Fruit fly (Drosophila melanogaster) whole organism, embryonic: ENCODE measurements around the gene CG45544.

Source experiments
- CG10267 ChIP-seq: fragments of 200-800 bp; sonication (Bioruptor generic); optimal IDR thresholded peaks from 2 replicates; lab custom pipeline; 2018; ENCODE audit warnings: missing biosample characterization, mild to moderate bottlenecking, missing genetic modification characterization, moderate library complexity
- CG10274 ChIP-seq: fragments of 200-800 bp; sonication (Bioruptor generic); optimal IDR thresholded peaks from 3 replicates; lab custom pipeline; 2017; ENCODE audit warnings: missing biosample characterization, mild to moderate bottlenecking, missing genetic modification characterization
- CG10462 ChIP-seq: fragments of 200-800 bp; sonication (Bioruptor generic); optimal IDR thresholded peaks from 2 replicates; lab custom pipeline; 2016; ENCODE audit warnings: missing biosample characterization, missing genetic modification characterization
- CG10959 ChIP-seq: fragments of 200-800 bp; sonication (Bioruptor generic); IDR thresholded peaks from 2 replicates; pipeline ENCODE4 v1.3.6; 2022; ENCODE audit warnings: missing biosample characterization, missing genetic modification characterization
- CG10979 ChIP-seq: fragments of 200-800 bp; sonication (Bioruptor generic); optimal IDR thresholded peaks from 2 replicates; lab custom pipeline; 2018; ENCODE audit warnings: missing biosample characterization, mild to moderate bottlenecking, missing genetic modification characterization, moderate library complexity
- CG11398 ChIP-seq: fragments of 200-800 bp; sonication (Bioruptor generic); optimal IDR thresholded peaks from 2 replicates; lab custom pipeline; 2016; ENCODE audit warnings: missing biosample characterization, missing genetic modification characterization
- CG11696 ChIP-seq: fragments of 200-800 bp; sonication (Bioruptor generic); IDR thresholded peaks from 2 replicates; pipeline ENCODE4 v1.3.6; 2022; ENCODE audit warnings: missing biosample characterization, missing genetic modification characterization
- CG13894 ChIP-seq: fragments of 200-800 bp; sonication (Bioruptor generic); optimal IDR thresholded peaks from 3 replicates; lab custom pipeline; 2018; ENCODE audit warnings: missing biosample characterization, mild to moderate bottlenecking, missing genetic modification characterization, moderate library complexity
- CG16815 ChIP-seq: fragments of 200-800 bp; sonication (Bioruptor generic); optimal IDR thresholded peaks from 3 replicates; lab custom pipeline; 2017; ENCODE audit warnings: missing biosample characterization, mild to moderate bottlenecking, missing genetic modification characterization
- CG17361 ChIP-seq: fragments of 200-800 bp; sonication (Bioruptor generic); IDR thresholded peaks from 3 replicates; pipeline ENCODE4 v1.3.6; 2022; ENCODE audit warnings: missing biosample characterization, missing genetic modification characterization
- CG2129 ChIP-seq: fragments of 200-800 bp; sonication (Bioruptor generic); IDR thresholded peaks from 2 replicates; pipeline ENCODE4 v1.3.6; 2022; ENCODE audit warnings: missing biosample characterization, missing genetic modification characterization; ENCODE audit not compliant: partially characterized antibody
- CG2678 ChIP-seq: fragments of 200-800 bp; sonication (Bioruptor generic); optimal IDR thresholded peaks from 3 replicates; lab custom pipeline; 2019; ENCODE audit warnings: missing biosample characterization, mild to moderate bottlenecking, missing genetic modification characterization, moderate library complexity
- CG30020 ChIP-seq: fragments of 200-800 bp; optimal IDR thresholded peaks from 2 replicates; lab custom pipeline; 2019; ENCODE audit warnings: missing biosample characterization, mild to moderate bottlenecking, missing genetic modification characterization, moderate library complexity
- CG30431 ChIP-seq: fragments of 200-800 bp; sonication (Bioruptor generic); optimal IDR thresholded peaks from 2 replicates; lab custom pipeline; 2017; ENCODE audit warnings: missing biosample characterization, missing genetic modification characterization
- CG32772 ChIP-seq: fragments of 200-800 bp; sonication (Bioruptor generic); IDR thresholded peaks from 2 replicates; pipeline ENCODE4 v1.3.6; 2022; ENCODE audit warnings: missing biosample characterization, missing genetic modification characterization
- CG43689 ChIP-seq: fragments of 200-800 bp; sonication (Bioruptor generic); IDR thresholded peaks from 2 replicates; pipeline ENCODE4 v1.3.6; 2022; ENCODE audit warnings: missing biosample characterization, missing genetic modification characterization
- CG4424 ChIP-seq: fragments of 200-800 bp; sonication (Bioruptor generic); optimal IDR thresholded peaks from 3 replicates; lab custom pipeline; 2016; ENCODE audit warnings: missing biosample characterization, missing genetic modification characterization
- CG5953 ChIP-seq: fragments of 200-800 bp; sonication (Bioruptor generic); IDR thresholded peaks from 2 replicates; pipeline ENCODE4 v1.3.6; 2022; ENCODE audit warnings: missing biosample characterization, missing genetic modification characterization
- CG6254 ChIP-seq: fragments of 200-800 bp; sonication (Bioruptor generic); optimal IDR thresholded peaks from 3 replicates; lab custom pipeline; 2017; ENCODE audit warnings: mild to moderate bottlenecking, missing biosample characterization, missing genetic modification reagents, missing genetic modification characterization
- CG6765 ChIP-seq: fragments of 200-800 bp; sonication (Bioruptor generic); optimal IDR thresholded peaks from 3 replicates; lab custom pipeline; 2017; ENCODE audit warnings: missing biosample characterization, mild to moderate bottlenecking, missing genetic modification characterization
- CG7271 ChIP-seq: fragments of 200-800 bp; sonication (Bioruptor generic); optimal IDR thresholded peaks from 2 replicates; lab custom pipeline; 2018; ENCODE audit warnings: missing biosample characterization, mild to moderate bottlenecking, missing genetic modification characterization, moderate library complexity
- CG7987 ChIP-seq: fragments of 200-800 bp; sonication (Bioruptor generic); optimal IDR thresholded peaks from 2 replicates; lab custom pipeline; 2018; ENCODE audit warnings: missing biosample characterization, mild to moderate bottlenecking, missing genetic modification characterization, moderate library complexity
- CG9609 ChIP-seq: fragments of 200-800 bp; sonication (Bioruptor generic); optimal IDR thresholded peaks from 3 replicates; lab custom pipeline; 2016; ENCODE audit warnings: missing biosample characterization, missing genetic modification characterization
- CrebB ChIP-seq: fragments of 200-800 bp; sonication (Bioruptor generic); optimal IDR thresholded peaks from 3 replicates; lab custom pipeline; 2018; ENCODE audit warnings: missing biosample characterization, mild to moderate bottlenecking, missing genetic modification characterization
- Dip3 ChIP-seq: fragments of 200-800 bp; sonication (Bioruptor generic); optimal IDR thresholded peaks from 3 replicates; lab custom pipeline; 2016; ENCODE audit warnings: missing biosample characterization, missing genetic modification characterization
- Dref ChIP-seq: fragments of 200-800 bp; sonication (Bioruptor generic); IDR thresholded peaks from 2 replicates; pipeline ENCODE4 v1.3.6; 2022; ENCODE audit warnings: missing biosample characterization, missing genetic modification characterization
- ERR ChIP-seq: fragments of 200-800 bp; sonication (Bioruptor generic); optimal IDR thresholded peaks from 2 replicates; lab custom pipeline; 2016; ENCODE audit warnings: missing biosample characterization, missing genetic modification characterization
- Ets97D ChIP-seq: fragments of 200-800 bp; sonication (Bioruptor generic); optimal IDR thresholded peaks from 3 replicates; lab custom pipeline; 2016; ENCODE audit warnings: missing biosample characterization, missing genetic modification characterization
- Fer1 ChIP-seq: fragments of 200-800 bp; sonication (Bioruptor generic); optimal IDR thresholded peaks from 2 replicates; lab custom pipeline; 2017; ENCODE audit warnings: missing biosample characterization, mild to moderate bottlenecking, missing genetic modification characterization
- Fer3 ChIP-seq: fragments of 200-800 bp; sonication (Bioruptor generic); optimal IDR thresholded peaks from 2 replicates; lab custom pipeline; 2018; ENCODE audit warnings: missing biosample characterization, mild to moderate bottlenecking, missing genetic modification characterization, moderate library complexity
- H2.0 ChIP-seq: fragments of 200-800 bp; sonication (Bioruptor generic); IDR thresholded peaks from 2 replicates; pipeline ENCODE4 v1.3.6; 2022; ENCODE audit warnings: missing biosample characterization, missing genetic modification characterization
- Hmr ChIP-seq: fragments of 200-800 bp; sonication (Bioruptor generic); optimal IDR thresholded peaks from 3 replicates; lab custom pipeline; 2017; ENCODE audit warnings: mild to moderate bottlenecking, missing biosample characterization, missing genetic modification reagents, missing genetic modification characterization
- Hr78 ChIP-seq, 2 experiments: fragments of 200-800 bp in 1 of 2; fragments of >200 bp in 1 of 2; sonication (Bioruptor generic) in 1 of 2; optimal IDR thresholded peaks; 2 replicates each; lab custom pipeline; 2017 to 2019; ENCODE audit warnings: missing biosample characterization in 2 of 2, missing genetic modification characterization in 2 of 2, mild to moderate bottlenecking in 1 of 2, moderate library complexity in 1 of 2
- ato ChIP-seq: fragments of 200-800 bp; sonication (Bioruptor generic); IDR thresholded peaks from 2 replicates; pipeline ENCODE4 v1.3.6; 2022; ENCODE audit warnings: missing biosample characterization, missing genetic modification characterization; ENCODE audit not compliant: partially characterized antibody
- cg ChIP-seq: fragments of 200-800 bp; sonication (Bioruptor generic); optimal IDR thresholded peaks from 3 replicates; lab custom pipeline; 2019; ENCODE audit warnings: missing biosample characterization, mild to moderate bottlenecking, missing genetic modification characterization, moderate library complexity
- chinmo ChIP-seq: fragments of 200-800 bp; sonication (Bioruptor generic); IDR thresholded peaks from 4 replicates; pipeline ENCODE4 v1.3.6; 2022; ENCODE audit warnings: missing biosample characterization, missing genetic modification characterization; ENCODE audit not compliant: partially characterized antibody
- chn ChIP-seq: fragments of 200-800 bp; sonication (Bioruptor generic); optimal IDR thresholded peaks from 2 replicates; lab custom pipeline; 2016; ENCODE audit warnings: missing biosample characterization, missing genetic modification characterization
- dan ChIP-seq: fragments of 200-800 bp; sonication (Bioruptor generic); IDR thresholded peaks from 2 replicates; pipeline ENCODE4 v1.3.6; 2022; ENCODE audit warnings: missing biosample characterization, missing genetic modification characterization
- esg ChIP-seq: fragments of 200-800 bp; sonication (Bioruptor generic); conservative IDR thresholded peaks from 2 replicates; pipeline ENCODE4 v1.3.6; 2022; ENCODE audit warnings: missing biosample characterization, missing genetic modification characterization
- ftz-f1 ChIP-seq: fragments of 200-800 bp; sonication (Bioruptor generic); optimal IDR thresholded peaks from 2 replicates; lab custom pipeline; 2016; ENCODE audit warnings: missing biosample characterization, missing genetic modification characterization
- nmo ChIP-seq: fragments of 200-800 bp; sonication (Bioruptor generic); optimal IDR thresholded peaks from 2 replicates; lab custom pipeline; 2018; ENCODE audit warnings: missing biosample characterization, mild to moderate bottlenecking, missing genetic modification characterization, moderate library complexity
- onecut ChIP-seq: fragments of 200-800 bp; sonication (Bioruptor generic); IDR thresholded peaks from 2 replicates; pipeline ENCODE4 v1.3.6; 2022; ENCODE audit warnings: missing biosample characterization, missing genetic modification characterization
- row ChIP-seq: fragments of 200-800 bp; sonication (Bioruptor generic); IDR thresholded peaks from 3 replicates; pipeline ENCODE4 v1.3.6; 2022; ENCODE audit warnings: missing biosample characterization, missing genetic modification characterization
- sens ChIP-seq: fragments of 200-800 bp; sonication (Bioruptor generic); peaks from one replicate; lab custom pipeline; 2016; ENCODE audit warnings: missing biosample characterization, missing genetic modification characterization
- so ChIP-seq: fragments of 200-800 bp; sonication (Bioruptor generic); IDR thresholded peaks from 3 replicates; pipeline ENCODE4 v1.3.6; 2022; ENCODE audit warnings: missing biosample characterization, missing genetic modification characterization
- tin ChIP-seq: fragments of 200-800 bp; sonication (Bioruptor generic); optimal IDR thresholded peaks from 3 replicates; lab custom pipeline; 2016; ENCODE audit warnings: missing biosample characterization, missing genetic modification characterization
- ttk ChIP-seq: fragments of 200-800 bp; sonication (Bioruptor generic); IDR thresholded peaks from 2 replicates; pipeline ENCODE4 v2.1.2; 2022; ENCODE audit warnings: missing biosample characterization, missing genetic modification characterization
- tx ChIP-seq: fragments of 200-800 bp; sonication (Bioruptor generic); optimal IDR thresholded peaks from 2 replicates; lab custom pipeline; 2016; ENCODE audit warnings: missing biosample characterization, missing genetic modification characterization
- vfl ChIP-seq: fragments of 200-800 bp; sonication (Bioruptor generic); optimal IDR thresholded peaks from 2 replicates; lab custom pipeline; 2016; ENCODE audit warnings: missing biosample characterization, missing genetic modification characterization
- z ChIP-seq: fragments of 200-800 bp; sonication (Bioruptor generic); IDR thresholded peaks from 3 replicates; pipeline ENCODE4 v1.3.6; 2022; ENCODE audit warnings: missing biosample characterization, missing genetic modification characterization

The CG45544 gene

DNA sequence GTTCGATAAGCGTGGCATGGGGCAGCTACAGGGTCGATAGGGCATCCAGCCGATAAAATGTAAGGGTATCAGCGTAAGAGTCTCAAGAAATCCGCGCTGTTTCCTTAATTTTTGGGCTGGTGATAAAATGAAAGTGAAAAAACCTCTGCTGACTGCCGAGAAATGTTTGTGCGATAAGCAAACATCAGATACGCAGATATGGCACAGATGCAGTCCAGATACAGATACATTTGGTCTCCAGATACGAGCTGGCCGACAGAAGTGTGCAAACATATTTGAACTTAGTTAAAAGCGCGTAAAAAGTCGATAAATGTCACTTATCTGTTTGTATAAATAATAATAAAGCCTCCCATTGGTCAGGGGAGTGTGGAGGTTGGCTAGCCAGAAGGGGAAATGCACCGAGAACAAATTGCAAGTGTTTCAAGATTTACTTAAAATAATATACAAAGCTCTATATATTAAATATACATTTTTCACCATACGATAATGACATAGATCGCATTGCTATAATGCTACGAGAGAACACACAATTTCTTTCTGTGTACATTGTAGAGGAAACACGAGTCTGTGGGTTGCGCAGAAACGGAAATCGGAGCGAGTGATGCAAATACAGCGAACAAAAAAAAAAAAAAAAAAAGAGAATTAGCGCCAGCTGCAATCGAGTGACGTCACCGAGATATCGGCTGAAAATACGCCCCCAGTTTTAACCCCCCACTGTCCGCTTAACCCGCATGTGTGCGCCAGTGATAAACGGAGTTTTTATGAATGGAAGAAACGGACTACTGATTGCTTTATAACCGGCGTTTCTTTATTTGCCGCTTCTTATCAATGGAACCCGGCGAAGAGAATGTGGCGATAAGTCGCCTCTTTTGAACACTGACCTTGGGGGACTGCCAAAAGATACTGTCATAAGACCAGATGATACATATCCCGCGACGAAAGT is 34.6 kb downstream of the CG45544 start (continued):
- TF ChIP-seq Fer1 (no peak), ftz-f1 (GFP tag; lab: Kevin White, UChicago) (no peak), Ets97D (no peak), CG2129 (GFP tag; lab: Robert Waterston, UW) (no peak), CG2678 (tag; lab: Kevin White, UChicago) (peak; percentile 5), Hmr (no peak), CG6765 (GFP tag; lab: Kevin White, UChicago) (no peak), cg (GFP tag; lab: Kevin White, UChicago) (no peak), CG30431 (no peak), CG9609 (GFP tag; lab: Kevin White, UChicago) (no peak), CG10979 (tag; lab: Kevin White, UChicago) (peak; percentile 55), dan (GFP tag; lab: Robert Waterston, UW) (no peak), Fer3 (no peak), CG10274 (GFP tag; lab: Kevin White, UChicago) (no peak), so (no peak), CG10267 (peak; percentile 9), CG30020 (tag; lab: Kevin White, UChicago) (no peak), CrebB (tag; lab: Kevin White, UChicago) (no peak), chn (GFP tag; lab: Kevin White, UChicago) (no peak), esg (GFP tag; lab: Robert Waterston, UW) (no peak), CG43689 (GFP tag; lab: Robert Waterston, UW) (no peak), CG10462 (GFP tag; lab: Kevin White, UChicago) (no peak), CG11398 (no peak), Dip3 (GFP tag; lab: Kevin White, UChicago) (no peak), CG7271 (no peak), CG10959 (GFP tag; lab: Robert Waterston, UW) (peak; percentile 53; the same call in 1 of the 2 replicates), Dref (GFP tag; lab: Robert Waterston, UW) (no peak), tx (GFP tag; lab: Kevin White, UChicago) (no peak), ERR (GFP tag; lab: Kevin White, UChicago) (no peak), CG7987 (GFP tag; lab: Kevin White, UChicago) (no peak), CG17361 (GFP tag; lab: Robert Waterston, UW) (0 out of 3 replicates have a peak, but pooled peaks have one; percentile 12), CG11696 (GFP tag; lab: Robert Waterston, UW) (no peak), CG32772 (GFP tag; lab: Robert Waterston, UW) (no peak), nmo (GFP tag; lab: Kevin White, UChicago) (peak; percentile 14), CG5953 (GFP tag; lab: Robert Waterston, UW) (no peak), ttk (GFP tag; lab: Robert Waterston, UW) (no peak), CG6254 (GFP tag; lab: Kevin White, UChicago) (no peak), tin (GFP tag; lab: Kevin White, UChicago) (no peak), z (no peak), CG16815 (GFP tag; lab: Kevin White, UChicago) (no peak), CG4424 (GFP tag; lab: Kevin White, UChicago) (no peak), chinmo (GFP tag; lab: Robert Waterston, UW) (no peak), CG13894 (tag; lab: Kevin White, UChicago) (no peak), vfl (no peak), Hr78 (GFP tag; optimal IDR thresholded peaks at IDR 0.05; lab: Kevin White, UChicago) (no peak), ato (GFP tag; lab: Robert Waterston, UW) (no peak), onecut (GFP tag; lab: Robert Waterston, UW) (no peak), sens (GFP tag; lab: Kevin White, UChicago) (peak; percentile 7), H2.0 (GFP tag; lab: Robert Waterston, UW) (no peak), row (no peak)
